Fruit fly (Drosophila melanogaster): Measurements from ENCODE around the gene CG12481.

The CG12481 gene

dm6 chrX:14215834-14216233 is 28.8 kb downstream of the CG12481 start:
- TF ChIP-seq Xrp1 (GFP tag; IDR thresholded peaks at IDR 0.05) (no peak), Drgx (GFP tag; IDR thresholded peaks at IDR 0.05) (peak; percentile 55; the same call in 1 of the 2 replicates), Hr39 (optimal IDR thresholded peaks at IDR 0.05) (no peak), NfI (GFP tag; optimal IDR thresholded peaks at IDR 0.05) (peak; percentile 16), CG2678 (tag; optimal IDR thresholded peaks at IDR 0.05) (peak; percentile 14), CG9932 (GFP tag; IDR thresholded peaks at IDR 0.05) (peak; percentile 24; the same call in 1 of the 2 replicates), CG7839 (tag; optimal IDR thresholded peaks at IDR 0.05) (peak; percentile 12), CG6272 (GFP tag; IDR thresholded peaks at IDR 0.05) (no peak), B-H1 (GFP tag; IDR thresholded peaks at IDR 0.05) (no peak), fd3F (GFP tag; optimal IDR thresholded peaks at IDR 0.05) (no peak), sug (tag; optimal IDR thresholded peaks at IDR 0.05) (peak; percentile 8), rib (GFP tag; IDR thresholded peaks at IDR 0.05) (no peak), sob (GFP tag; IDR thresholded peaks at IDR 0.05) (0 out of 2 replicates have a peak, but pooled peaks have one; percentile 13), CG13296 (GFP tag; optimal IDR thresholded peaks at IDR 0.05) (no peak), Rfx (GFP tag; IDR thresholded peaks at IDR 0.05) (0 out of 2 replicates have a peak, but pooled peaks have one; percentile 17), Scr (GFP tag; IDR thresholded peaks at IDR 0.05; ENCODE audit: partially characterized antibody) (no peak), CG14014 (GFP tag; IDR thresholded peaks at IDR 0.05) (no peak), p53 (GFP tag; optimal IDR thresholded peaks at IDR 0.05) (no peak), Ets65A (GFP tag) (peak; percentile 63), Med (GFP tag) (peak; percentile 63), Doc3 (GFP tag; IDR thresholded peaks at IDR 0.05; ENCODE audit: partially characterized antibody) (no peak), NC2β (GFP tag; optimal IDR thresholded peaks at IDR 0.05) (no peak), CG7963 (GFP tag; IDR thresholded peaks at IDR 0.05; ENCODE audit: partially characterized antibody) (no peak), al (GFP tag; IDR thresholded peaks at IDR 0.05) (no peak), Asciz (GFP tag; optimal IDR thresholded peaks at IDR 0.05) (no peak), grau (tag; optimal IDR thresholded peaks at IDR 0.05) (peak; percentile 10), CG12071 (GFP tag; optimal IDR thresholded peaks at IDR 0.05) (no peak), Stat92E (GFP tag; optimal IDR thresholded peaks at IDR 0.05) (no peak), Dip3 (GFP tag; optimal IDR thresholded peaks at IDR 0.05) (no peak), row (GFP tag; IDR thresholded peaks at IDR 0.05) (peak; percentile 32; the same call in 1 of the 3 replicates), az2 (GFP tag; optimal IDR thresholded peaks at IDR 0.05) (no peak), Mes4 (GFP tag; optimal IDR thresholded peaks at IDR 0.05) (no peak), D19A (tag; optimal IDR thresholded peaks at IDR 0.05) (peak; percentile 95), maf-S (GFP tag; optimal IDR thresholded peaks at IDR 0.05) (no peak), trh (GFP tag; optimal IDR thresholded peaks at IDR 0.05) (no peak), pzg (GFP tag; optimal IDR thresholded peaks at IDR 0.05) (no peak), HLHmδ (GFP tag; optimal IDR thresholded peaks at IDR 0.05) (no peak), CG8944 (GFP tag; optimal IDR thresholded peaks at IDR 0.05) (no peak), CG4707 (GFP tag; optimal IDR thresholded peaks at IDR 0.05) (no peak), CG3995 (GFP tag; optimal IDR thresholded peaks at IDR 0.05) (no peak), prd (optimal IDR thresholded peaks at IDR 0.05) (no peak), prd (GFP tag; IDR thresholded peaks at IDR 0.05) (0 out of 3 replicates have a peak, but pooled peaks have one; percentile 5), CG2129 (GFP tag; IDR thresholded peaks at IDR 0.05; ENCODE audit: partially characterized antibody) (no peak), onecut (GFP tag; IDR thresholded peaks at IDR 0.05) (no peak), dysf (GFP tag; IDR thresholded peaks at IDR 0.05) (peak; percentile 29; the same call in 1 of the 3 replicates), Fer3 (tag; optimal IDR thresholded peaks at IDR 0.05) (no peak), CG4328 (GFP tag; optimal IDR thresholded peaks at IDR 0.05) (no peak), CG10543 (GFP tag; optimal IDR thresholded peaks at IDR 0.05) (no peak), sd (tag; optimal IDR thresholded peaks at IDR 0.05) (peak; percentile 73), CG3281 (GFP tag; optimal IDR thresholded peaks at IDR 0.05) (peak; percentile 39), Gsc (GFP tag; IDR thresholded peaks at IDR 0.05) (no peak), Dad (GFP tag; optimal IDR thresholded peaks at IDR 0.05) (no peak)
